Worm (Caenorhabditis elegans): ENCODE results near the gene dct-18.

The dct-18 gene

ce11 chrII:12961293-12961692 lies 29.6 kb downstream of the dct-18 start:
- TF ChIP-seq lsy-12 (tag; optimal IDR thresholded peaks at IDR 0.05) (no peak), sea-2 (GFP tag; optimal IDR thresholded peaks at IDR 0.05) (no peak), mml-1 (tag; optimal IDR thresholded peaks at IDR 0.05) (no peak), lin-39 (tag; optimal IDR thresholded peaks at IDR 0.05) (no peak), elt-1 (tag; optimal IDR thresholded peaks at IDR 0.05) (no peak), nhr-25 (tag; optimal IDR thresholded peaks at IDR 0.05) (peak; percentile 58), nhr-43 (tag; optimal IDR thresholded peaks at IDR 0.05; ENCODE audit: poor library complexity, severe bottlenecking) (peak; percentile 56), nhr-77 (tag; optimal IDR thresholded peaks at IDR 0.05) (no peak), eor-1 (tag; optimal IDR thresholded peaks at IDR 0.05) (no peak), nfya-1 (tag; optimal IDR thresholded peaks at IDR 0.05; ENCODE audit: insufficient read depth) (no peak), ama-1 (optimal IDR thresholded peaks at IDR 0.05) (no peak), ceh-28 (tag; optimal IDR thresholded peaks at IDR 0.05) (no peak), nhr-23 (tag; optimal IDR thresholded peaks at IDR 0.05) (peak; percentile 4)

- TF ChIP-seq aly-2 (tag; optimal IDR thresholded peaks at IDR 0.05) (no peak), unc-39 (tag; optimal IDR thresholded peaks at IDR 0.05) (no peak), egl-5 (tag; optimal IDR thresholded peaks at IDR 0.05) (no peak), ztf-11 (tag; optimal IDR thresholded peaks at IDR 0.05) (no peak), ama-1 (optimal IDR thresholded peaks at IDR 0.05) (no peak), mdl-1 (tag; optimal IDR thresholded peaks at IDR 0.05) (no peak), fos-1 (tag; optimal IDR thresholded peaks at IDR 0.05) (no peak), hmg-11 (tag; optimal IDR thresholded peaks at IDR 0.05) (no peak), eor-1 (tag; optimal IDR thresholded peaks at IDR 0.05) (no peak), daf-12 (tag; optimal IDR thresholded peaks at IDR 0.05) (no peak), pqm-1 (tag; optimal IDR thresholded peaks at IDR 0.05) (no peak), snpc-4 (tag; optimal IDR thresholded peaks at IDR 0.05) (no peak), ceh-82 (tag; optimal IDR thresholded peaks at IDR 0.05) (no peak), nhr-76 (tag; optimal IDR thresholded peaks at IDR 0.05) (no peak), nhr-67 (tag; optimal IDR thresholded peaks at IDR 0.05) (no peak), jun-1 (tag; optimal IDR thresholded peaks at IDR 0.05) (no peak), unc-62 (GFP tag; optimal IDR thresholded peaks at IDR 0.05) (no peak), elt-3 (tag; optimal IDR thresholded peaks at IDR 0.05) (no peak), nhr-23 (tag; optimal IDR thresholded peaks at IDR 0.05) (no peak), zag-1 (tag; optimal IDR thresholded peaks at IDR 0.05) (no peak)
Measured at ce11 chrII:12961743-12962142, 30.1 kb downstream of the dct-18 start.

DNA sequence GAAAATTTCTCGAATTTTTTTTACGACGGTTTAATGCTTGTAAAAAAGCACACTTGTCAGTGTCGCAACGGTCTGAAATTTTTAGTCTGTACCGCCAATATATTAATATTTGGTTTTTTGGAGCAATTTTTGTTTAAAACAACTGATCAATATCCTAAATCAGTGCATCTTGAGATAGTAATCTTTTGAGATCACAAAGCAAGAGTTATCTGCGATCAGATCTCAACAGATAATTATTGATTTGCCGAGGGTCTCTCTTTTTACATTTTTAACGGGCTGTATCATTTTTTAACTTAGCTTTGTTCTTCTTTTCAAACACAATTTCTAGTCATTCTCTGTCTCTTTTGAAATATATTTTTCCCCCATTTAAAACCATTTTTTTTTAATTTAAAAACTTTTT lies 33.5 kb downstream of the dct-18 start:
- TF ChIP-seq fkh-2 (tag; optimal IDR thresholded peaks at IDR 0.05) (no peak), pqm-1 (tag; optimal IDR thresholded peaks at IDR 0.05) (no peak), elt-1 (tag; optimal IDR thresholded peaks at IDR 0.05) (peak; percentile 87), nhr-11 (tag; optimal IDR thresholded peaks at IDR 0.05) (no peak), lsy-12 (tag; optimal IDR thresholded peaks at IDR 0.05) (no peak), unc-39 (tag; optimal IDR thresholded peaks at IDR 0.05) (no peak), zag-1 (tag; optimal IDR thresholded peaks at IDR 0.05) (no peak)

ce11 chrII:12965538-12965588 lies 33.7 kb downstream of the dct-18 start, which contains the start of gene ptr-18:
Gene ptr-18, plus strand, starts transcription at chrII:12965546.
- TF ChIP-seq ztf-4 (tag; optimal IDR thresholded peaks at IDR 0.05) (no peak), fkh-10 (GFP tag; optimal IDR thresholded peaks at IDR 0.05) (no peak), nfya-1 (tag; optimal IDR thresholded peaks at IDR 0.05; ENCODE audit: insufficient read depth) (no peak), ceh-82 (tag; optimal IDR thresholded peaks at IDR 0.05) (no peak), ama-1 (optimal IDR thresholded peaks at IDR 0.05) (no peak), lin-15B (tag; optimal IDR thresholded peaks at IDR 0.05) (no peak), nhr-77 (tag; optimal IDR thresholded peaks at IDR 0.05) (no peak), nhr-25 (tag; optimal IDR thresholded peaks at IDR 0.05) (no peak), lin-39 (tag; optimal IDR thresholded peaks at IDR 0.05) (no peak), fkh-2 (tag; optimal IDR thresholded peaks at IDR 0.05) (no peak), ZK546.5 (tag; optimal IDR thresholded peaks at IDR 0.05) (no peak), aly-2 (tag; optimal IDR thresholded peaks at IDR 0.05) (no peak), eor-1 (tag; optimal IDR thresholded peaks at IDR 0.05) (no peak), ceh-9 (tag; optimal IDR thresholded peaks at IDR 0.05) (no peak), snpc-4 (tag; optimal IDR thresholded peaks at IDR 0.05) (no peak), sea-2 (GFP tag; optimal IDR thresholded peaks at IDR 0.05) (no peak)

ce11 chrII:12965589-12965988 lies 33.9 kb downstream of the dct-18 start:
- TF ChIP-seq sea-2 (GFP tag; optimal IDR thresholded peaks at IDR 0.05) = no peak
- TF ChIP-seq nhr-28 (tag; optimal IDR thresholded peaks at IDR 0.05) = no peak
- peak; percentile 52 for TF ChIP-seq ama-1 (optimal IDR thresholded peaks at IDR 0.05)
- no peak for TF ChIP-seq fkh-2 (tag; optimal IDR thresholded peaks at IDR 0.05)
- peak; percentile 16 for TF ChIP-seq nfya-1 (tag; optimal IDR thresholded peaks at IDR 0.05; ENCODE audit: insufficient read depth)
- TF ChIP-seq nhr-25 (tag; optimal IDR thresholded peaks at IDR 0.05) = peak; percentile 72
